Fruit fly (Drosophila melanogaster): Measurements from ENCODE around the gene Nipsnap.

The Nipsnap gene

DNA sequence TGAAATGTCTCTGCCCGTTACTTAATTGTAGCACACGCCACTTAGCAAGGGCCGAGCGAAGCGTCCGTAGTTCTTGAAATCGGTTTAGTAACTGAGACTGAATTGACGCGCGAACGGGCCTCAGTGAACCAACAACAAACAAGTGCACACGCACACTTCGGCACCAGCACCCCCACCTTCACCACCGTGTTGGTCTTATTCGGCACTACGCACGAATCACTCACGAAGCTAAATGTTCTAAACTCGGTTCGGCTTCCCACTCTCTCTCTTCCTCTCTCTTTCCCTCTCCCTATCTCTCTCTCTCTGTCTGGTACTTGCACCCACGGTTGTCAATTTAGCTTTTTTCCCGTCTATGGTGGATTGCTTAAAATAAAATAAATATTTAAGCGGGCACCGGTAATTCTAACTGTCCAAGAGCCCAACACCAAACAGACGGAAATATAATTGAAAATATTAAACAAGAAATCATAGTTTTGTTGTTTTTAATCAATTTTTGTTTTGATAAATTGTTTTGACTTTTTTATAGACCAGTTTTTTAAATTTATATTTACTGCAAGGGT lies 18.1 kb upstream of the Nipsnap start, which contains the start of gene Tob (continued):
- no peak; the same call in 2 of the 3 replicates for TF ChIP-seq CG16813 (GFP tag; IDR thresholded peaks at IDR 0.05; ENCODE audit: partially characterized antibody)
- peak; percentile 4 for TF ChIP-seq CG2120 (GFP tag; optimal IDR thresholded peaks at IDR 0.05)
- no peak for TF ChIP-seq CG4820 (GFP tag; optimal IDR thresholded peaks at IDR 0.05)
- TF ChIP-seq Meics (GFP tag; optimal IDR thresholded peaks at IDR 0.05), result peak; percentile 100
- TF ChIP-seq psq (GFP tag; optimal IDR thresholded peaks at IDR 0.05), result no peak
- no peak for TF ChIP-seq lov (optimal IDR thresholded peaks at IDR 0.05)
- TF ChIP-seq lov (GFP tag; IDR thresholded peaks at IDR 0.05), result no peak
- TF ChIP-seq gt (GFP tag; IDR thresholded peaks at IDR 0.05), result no peak
- TF ChIP-seq Neu2 (GFP tag; optimal IDR thresholded peaks at IDR 0.05; ENCODE audit: borderline replicate concordance), result no peak
- peak; percentile 40; the same call in 2 of the 3 replicates for TF ChIP-seq Dbx (GFP tag; IDR thresholded peaks at IDR 0.05)
- TF ChIP-seq fd64A (GFP tag; optimal IDR thresholded peaks at IDR 0.05), result peak; percentile 12
- TF ChIP-seq CG13424 (tag; optimal IDR thresholded peaks at IDR 0.05), result no peak
- peak; percentile 97 for TF ChIP-seq chinmo (GFP tag; IDR thresholded peaks at IDR 0.05; ENCODE audit: partially characterized antibody)
- no peak for TF ChIP-seq CG12744 (GFP tag; optimal IDR thresholded peaks at IDR 0.05)
- TF ChIP-seq CG14014 (GFP tag; IDR thresholded peaks at IDR 0.05), result peak; percentile 28; the same call in 1 of the 2 replicates
- TF ChIP-seq jumu (GFP tag; optimal IDR thresholded peaks at IDR 0.05), result no peak
- TF ChIP-seq sd (tag; optimal IDR thresholded peaks at IDR 0.05), result peak; percentile 29
- peak; percentile 11; the same call in 1 of the 2 replicates for TF ChIP-seq Xrp1 (GFP tag; IDR thresholded peaks at IDR 0.05)
- TF ChIP-seq H15 (GFP tag; IDR thresholded peaks at IDR 0.05), result no peak
- peak; percentile 33 for TF ChIP-seq CG18599 (GFP tag; optimal IDR thresholded peaks at IDR 0.05)
- no peak for TF ChIP-seq CG6683 (GFP tag; optimal IDR thresholded peaks at IDR 0.05)
- peak; percentile 4 for TF ChIP-seq CG6854 (GFP tag; optimal IDR thresholded peaks at IDR 0.05)
- 0 out of 3 replicates have a peak, but pooled peaks have one; percentile 3 for TF ChIP-seq CG2889 (GFP tag; IDR thresholded peaks at IDR 0.05)
- TF ChIP-seq gem (tag; optimal IDR thresholded peaks at IDR 0.05), result peak; percentile 48
- no peak for TF ChIP-seq fru (optimal IDR thresholded peaks at IDR 0.05)
- TF ChIP-seq gsb-n (tag; optimal IDR thresholded peaks at IDR 0.05), result no peak
- TF ChIP-seq slbo (GFP tag; IDR thresholded peaks at IDR 0.05), result no peak
- no peak for TF ChIP-seq CG6791 (GFP tag; IDR thresholded peaks at IDR 0.05; ENCODE audit: partially characterized antibody)
- no peak for TF ChIP-seq ken (GFP tag; IDR thresholded peaks at IDR 0.05)
- peak; percentile 84 for TF ChIP-seq row (GFP tag; IDR thresholded peaks at IDR 0.05)
- peak; percentile 52 for TF ChIP-seq HmgZ (tag; optimal IDR thresholded peaks at IDR 0.05)
- TF ChIP-seq CG6765 (GFP tag; optimal IDR thresholded peaks at IDR 0.05), result peak; percentile 58
- TF ChIP-seq CG17186 (GFP tag; optimal IDR thresholded peaks at IDR 0.05), result no peak
- peak; percentile 4 for TF ChIP-seq CG10979 (tag; optimal IDR thresholded peaks at IDR 0.05)
- TF ChIP-seq chm (GFP tag; IDR thresholded peaks at IDR 0.05), result peak; percentile 57; the same call in 1 of the 2 replicates
- no peak for TF ChIP-seq jing (GFP tag; optimal IDR thresholded peaks at IDR 0.05)
- no peak for TF ChIP-seq hb (GFP tag; IDR thresholded peaks at IDR 0.05; ENCODE audit: partially characterized antibody)
- TF ChIP-seq CG6272 (GFP tag; IDR thresholded peaks at IDR 0.05), result no peak
- TF ChIP-seq CG10321 (GFP tag; IDR thresholded peaks at IDR 0.05), result no peak
- peak; percentile 35 for TF ChIP-seq CG6813 (GFP tag; optimal IDR thresholded peaks at IDR 0.05)
- no peak for TF ChIP-seq CHES-1-like (GFP tag; optimal IDR thresholded peaks at IDR 0.05)
- TF ChIP-seq Sin3A (optimal IDR thresholded peaks at IDR 0.05), result no peak
- peak; percentile 31 for TF ChIP-seq Nf-YC (tag; optimal IDR thresholded peaks at IDR 0.05)
- TF ChIP-seq Kr (GFP tag; optimal IDR thresholded peaks at IDR 0.05), result no peak
- peak in 1 of 2 experiments; percentile 84 for TF ChIP-seq Pdp1 (GFP tag; optimal IDR thresholded peaks at IDR 0.05)
- no peak for TF ChIP-seq CG6254 (GFP tag; optimal IDR thresholded peaks at IDR 0.05)
- TF ChIP-seq Bgb (GFP tag; IDR thresholded peaks at IDR 0.05; ENCODE audit: partially characterized antibody), result peak; percentile 54; the same call in 1 of the 2 replicates

Measured in whole organism, embryonic.